Fruit fly (Drosophila melanogaster) Kc167 (cell line): ENCODE data around the gene trol.

Experiments
- Myc ChIP-seq: fragments of >200 bp; optimal IDR thresholded peaks from 2 replicates; lab custom pipeline; 2017; ENCODE audit warnings: missing external identifiers
- Sin3A ChIP-seq: fragments of >200 bp; optimal IDR thresholded peaks from 2 replicates; lab custom pipeline; 2018; ENCODE audit warnings: missing external identifiers
- h ChIP-seq: fragments of >200 bp; optimal IDR thresholded peaks from 3 replicates; lab custom pipeline; 2018; ENCODE audit warnings: missing external identifiers
- insv ChIP-seq: fragments of >200 bp; optimal IDR thresholded peaks from 3 replicates; lab custom pipeline; 2018; ENCODE audit warnings: missing external identifiers
- psq ChIP-seq: fragments of >200 bp; optimal IDR thresholded peaks from 2 replicates; lab custom pipeline; 2017; ENCODE audit warnings: missing external identifiers
- ttk ChIP-seq: sonication (Bioruptor generic); optimal IDR thresholded peaks from 2 replicates; lab custom pipeline; 2017; ENCODE audit warnings: missing external identifiers

The trol gene

DNA sequence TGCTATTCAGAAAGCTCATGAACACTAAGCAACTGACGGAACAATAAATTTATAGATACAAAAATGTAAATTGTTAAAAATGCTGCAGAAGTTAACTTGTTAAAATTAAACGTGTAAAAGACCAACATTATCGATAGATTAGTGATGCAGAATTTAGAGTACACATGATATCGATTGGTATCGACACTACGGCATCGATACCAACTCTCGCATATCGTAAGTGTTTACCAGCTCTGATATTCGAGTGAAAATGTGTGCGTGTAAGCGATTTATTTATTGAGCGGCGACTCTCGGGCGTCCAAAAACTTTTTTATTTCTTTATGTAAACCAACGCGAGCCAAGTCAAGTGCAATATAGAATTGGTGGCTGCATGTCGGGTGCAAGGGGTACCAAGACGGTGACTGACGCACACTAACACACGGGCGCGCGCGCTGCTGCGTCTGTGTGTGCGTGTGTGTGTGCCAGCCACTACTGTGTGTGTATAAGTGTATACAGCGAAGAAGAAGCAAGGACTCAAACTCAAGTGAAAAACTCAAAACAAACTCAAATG is 97.4 kb downstream of the trol start, which contains the start of gene z:
z (plus strand) TSS at position 20 of the 550 bp plus-strand sequence.
- TF ChIP-seq psq (no peak), insv (lab: Kevin White, UChicago) (no peak), h (lab: Kevin White, UChicago) (no peak), Myc (lab: Kevin White, UChicago) (no peak), Sin3A (lab: Kevin White, UChicago) (no peak), ttk (lab: Kevin White, UChicago) (no peak)

DNA sequence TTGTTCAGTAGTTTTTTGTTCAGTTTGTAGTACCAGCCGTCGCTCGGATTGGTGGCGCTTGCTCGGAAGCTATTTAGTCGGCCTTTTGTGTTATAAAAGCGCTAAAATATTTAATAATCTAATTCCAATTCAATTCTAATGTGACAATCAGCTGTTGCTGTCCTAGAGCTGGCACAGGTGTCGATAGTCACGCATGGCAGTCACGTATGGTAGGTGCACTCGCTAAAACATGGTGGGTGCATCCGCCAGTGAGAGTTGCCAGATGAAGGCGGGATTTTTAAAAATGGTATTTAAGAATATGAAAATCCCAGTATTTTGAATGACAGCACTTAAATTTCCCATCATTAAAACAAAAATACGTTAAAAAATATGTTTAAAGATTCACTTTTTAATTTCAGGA is 101.4 kb downstream of the trol start, which contains the start of gene tko:
tko (minus strand) TSS at position 179 of the 400 bp plus-strand sequence.
- TF ChIP-seq Sin3A (lab: Kevin White, UChicago) (no peak), Myc (lab: Kevin White, UChicago) (no peak), insv (lab: Kevin White, UChicago) (no peak), psq (no peak), ttk (lab: Kevin White, UChicago) (no peak), h (lab: Kevin White, UChicago) (no peak)

DNA sequence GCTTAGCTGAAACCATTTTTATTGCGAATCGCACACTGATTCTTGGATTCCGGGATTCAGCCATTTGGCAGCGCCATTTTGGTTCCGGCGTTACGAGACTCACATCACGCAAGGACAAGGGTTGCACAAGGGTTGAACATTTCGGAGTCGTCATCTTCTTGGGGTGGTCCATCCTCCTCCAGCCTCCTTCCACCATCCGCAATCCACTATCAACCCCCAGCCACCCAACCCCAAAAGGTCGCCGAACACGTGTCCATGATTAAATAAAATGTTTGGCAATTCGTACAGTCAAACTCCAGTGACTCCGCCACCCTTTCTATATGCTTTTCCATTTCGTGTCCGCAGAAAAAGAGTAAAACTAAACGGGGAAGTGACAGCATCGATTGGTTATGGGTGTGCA is 105.0 kb downstream of the trol start:
- no peak for TF ChIP-seq Sin3A (lab: Kevin White, UChicago)
- TF ChIP-seq h (lab: Kevin White, UChicago): no peak
- no peak for TF ChIP-seq insv (lab: Kevin White, UChicago)
- TF ChIP-seq ttk (lab: Kevin White, UChicago): no peak
- TF ChIP-seq Myc (lab: Kevin White, UChicago): no peak
- TF ChIP-seq psq: no peak

DNA sequence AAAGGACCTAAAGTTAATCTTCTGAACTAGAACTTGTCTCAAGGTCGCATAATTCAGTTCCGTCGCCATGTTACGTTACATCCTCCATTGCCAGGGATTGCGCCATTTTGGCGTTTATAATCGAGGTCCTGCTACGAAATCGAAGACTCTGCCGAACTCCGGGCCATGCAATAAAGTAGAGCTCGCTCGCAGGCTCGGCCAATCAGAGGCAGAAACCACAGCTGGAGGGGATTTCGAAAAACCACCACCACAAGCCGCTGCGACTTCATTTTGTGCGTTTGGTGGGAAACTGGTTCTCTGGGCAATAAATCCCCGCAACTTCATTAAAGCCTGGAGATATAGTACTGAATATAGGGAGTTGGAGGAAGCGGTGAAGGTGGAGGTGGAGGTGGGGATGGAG is 110.3 kb downstream of the trol start:
- TF ChIP-seq insv (lab: Kevin White, UChicago) (no peak), ttk (lab: Kevin White, UChicago) (no peak), Sin3A (lab: Kevin White, UChicago) (no peak)

DNA sequence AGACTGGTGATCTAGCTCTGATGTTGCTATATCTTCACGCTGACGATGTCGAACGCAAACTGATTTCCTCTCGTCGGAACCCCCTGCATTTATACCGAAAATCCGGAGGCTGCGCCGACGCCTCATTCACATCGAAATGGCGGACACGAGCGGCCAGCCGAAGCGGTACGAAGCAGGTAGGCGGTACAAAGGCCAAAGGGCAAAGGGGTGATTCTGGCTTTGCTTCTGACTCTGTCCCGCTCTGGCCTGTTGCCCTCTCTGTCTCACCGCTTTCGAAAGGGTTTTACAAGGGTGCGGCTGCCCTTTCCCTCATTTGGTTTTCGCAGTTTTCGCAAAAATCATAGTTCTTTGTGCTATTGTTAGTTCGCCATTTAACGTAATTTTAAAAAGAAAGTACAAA is 116.3 kb downstream of the trol start, which contains the start of gene gt:
gt (minus strand) TSS at position 65 of the 400 bp plus-strand sequence.
- no peak for TF ChIP-seq Sin3A (lab: Kevin White, UChicago)
- no peak for TF ChIP-seq Myc (lab: Kevin White, UChicago)
- no peak for TF ChIP-seq insv (lab: Kevin White, UChicago)
- TF ChIP-seq h (lab: Kevin White, UChicago): no peak
- TF ChIP-seq psq: no peak
- TF ChIP-seq ttk (lab: Kevin White, UChicago): no peak

DNA sequence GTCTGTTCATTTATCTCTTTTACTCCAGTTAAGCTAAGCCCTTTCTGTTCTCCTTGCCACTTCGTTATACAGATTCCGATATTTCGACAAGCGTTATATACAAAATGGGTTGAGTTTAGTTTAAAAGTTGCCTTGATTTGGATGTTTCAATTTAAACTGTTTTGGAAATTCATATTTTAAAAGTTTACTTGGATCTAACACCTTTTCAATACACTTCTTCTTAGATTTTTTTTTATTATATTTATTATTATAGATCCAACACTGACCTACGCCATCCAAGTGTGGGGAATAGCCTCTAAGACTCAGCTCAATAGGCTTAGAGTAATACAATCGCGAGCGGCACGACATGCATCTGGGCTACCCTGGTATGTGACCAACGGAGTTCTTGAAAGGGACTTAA is 119.5 kb downstream of the trol start, which contains the start of gene CG32797:
CG32797 (minus strand) TSS at position 101 of the 400 bp plus-strand sequence.
- no peak for TF ChIP-seq Myc (lab: Kevin White, UChicago)
- no peak for TF ChIP-seq h (lab: Kevin White, UChicago)
- no peak for TF ChIP-seq psq
- no peak for TF ChIP-seq insv (lab: Kevin White, UChicago)
- TF ChIP-seq ttk (lab: Kevin White, UChicago): no peak
- no peak for TF ChIP-seq Sin3A (lab: Kevin White, UChicago)
